Worm (Caenorhabditis elegans) whole organism, L1 larva: ENCODE data around the gene snpn-1.

ENCODE experiments used
- aly-2 ChIP-seq: fragments of 150-350 bp; optimal IDR thresholded peaks from 2 replicates; lab custom pipeline; 2014; ENCODE audit warnings: missing biosample characterization, missing genetic modification characterization
- elt-3 ChIP-seq, 6 experiments: fragments of 150-350 bp in 1 of 6; sonication (generic microtip); optimal IDR thresholded peaks; 2 replicates each; lab custom pipeline; 2017 to 2018; ENCODE audit warnings: missing biosample characterization in 6 of 6, missing genetic modification characterization in 6 of 6, inconsistent platforms in 1 of 6
- lsy-2 ChIP-seq, 2 experiments: fragments of 150-350 bp; optimal IDR thresholded peaks; 2 replicates each; lab custom pipeline; 2014; ENCODE audit warnings: missing biosample characterization in 2 of 2, missing genetic modification characterization in 2 of 2
- nhr-76 ChIP-seq: sonication (generic microtip); optimal IDR thresholded peaks from 2 replicates; lab custom pipeline; 2017; ENCODE audit warnings: missing biosample characterization, missing genetic modification characterization
- nhr-77 ChIP-seq: fragments of 150-350 bp; optimal IDR thresholded peaks from 2 replicates; lab custom pipeline; 2014; ENCODE audit warnings: missing biosample characterization, missing genetic modification characterization

ce11 chrIV:5082900-5083530 is 7.8 kb downstream of the snpn-1 start, which contains the start of gene pygo-1:
- TF ChIP-seq aly-2 (tag; lab: Kevin White, UChicago) (no peak), nhr-76 (no peak), nhr-77 (tag; lab: Kevin White, UChicago) (no peak), lsy-2 (tag; optimal IDR thresholded peaks at IDR 0.05; lab: Kevin White, UChicago) (peak in 1 of 2 experiments; percentile 20), elt-3 (tag; optimal IDR thresholded peaks at IDR 0.05; lab: Kevin White, UChicago) (no peak)
